Worm (Caenorhabditis elegans) whole organism, L1 larva: ENCODE data around the gene srg-69.
A peak's percentile ranks its signal among the peaks of the same experiment; 100 is the strongest.

Source experiments
- ama-1 ChIP-seq: fragments of 150-350 bp; optimal IDR thresholded peaks from 2 replicates; lab custom pipeline; 2014
- ceh-90 ChIP-seq: sonication (generic microtip); optimal IDR thresholded peaks from 2 replicates; lab custom pipeline; 2016; ENCODE audit warnings: missing genetic modification characterization, missing compliant biosample characterization
- dpl-1 ChIP-seq, 3 experiments: fragments of 150-350 bp in 2 of 3; sonication (generic microtip) in 1 of 3; optimal IDR thresholded peaks; 2 replicates each; lab custom pipeline; 2014 to 2017; ENCODE audit warnings: missing biosample characterization in 3 of 3, missing genetic modification characterization in 3 of 3, missing genetic modification reagents in 3 of 3
- fkh-10 ChIP-seq: sonication (generic microtip); optimal IDR thresholded peaks from 2 replicates; lab custom pipeline; 2017; ENCODE audit warnings: missing biosample characterization, missing genetic modification reagents, missing genetic modification characterization
- lin-13 ChIP-seq: fragments of 150-350 bp; optimal IDR thresholded peaks from 2 replicates; lab custom pipeline; 2014; ENCODE audit warnings: missing biosample characterization, missing genetic modification reagents, missing genetic modification characterization
- lin-14 ChIP-seq: fragments of 200-800 bp; sonication (Bioruptor generic); optimal IDR thresholded peaks from 2 replicates; lab custom pipeline; 2018; ENCODE audit warnings: mild to moderate bottlenecking, missing genetic modification characterization, moderate library complexity, missing compliant biosample characterization
- lin-39 ChIP-seq: fragments of 150-350 bp; optimal IDR thresholded peaks from 2 replicates; lab custom pipeline; 2014; ENCODE audit warnings: missing biosample characterization, missing genetic modification reagents, missing genetic modification characterization
- lir-3 ChIP-seq: sonication (generic microtip); optimal IDR thresholded peaks from 2 replicates; lab custom pipeline; 2016; ENCODE audit warnings: mild to moderate bottlenecking, missing genetic modification characterization, moderate library complexity, missing compliant biosample characterization; ENCODE audit not compliant: poor library complexity
- mdl-1 ChIP-seq, 2 experiments: fragments of 150-350 bp; optimal IDR thresholded peaks; 2 replicates each; lab custom pipeline; 2014 to 2017; ENCODE audit warnings: missing biosample characterization in 2 of 2, missing genetic modification characterization in 2 of 2, inconsistent platforms in 1 of 2
- nhr-12 ChIP-seq: sonication (generic microtip); optimal IDR thresholded peaks from 2 replicates; lab custom pipeline; 2017; ENCODE audit warnings: missing biosample characterization, missing genetic modification characterization
- nhr-76 ChIP-seq: sonication (generic microtip); optimal IDR thresholded peaks from 2 replicates; lab custom pipeline; 2017; ENCODE audit warnings: missing biosample characterization, missing genetic modification characterization
- snpc-4 ChIP-seq: fragments of 150-350 bp; optimal IDR thresholded peaks from 2 replicates; lab custom pipeline; 2014; ENCODE audit warnings: missing biosample characterization, missing genetic modification characterization
- tlp-1 ChIP-seq: fragments of 150-350 bp; optimal IDR thresholded peaks from 2 replicates; lab custom pipeline; 2014; ENCODE audit warnings: missing biosample characterization, missing genetic modification characterization
- unc-62 ChIP-seq: fragments of 150-350 bp; optimal IDR thresholded peaks from 2 replicates; lab custom pipeline; 2014; ENCODE audit warnings: missing biosample characterization, missing genetic modification reagents, missing genetic modification characterization

ce11 chrII:5399201-5399600 lies 43.7 kb downstream of the srg-69 start, which contains the start of gene mog-5:
- TF ChIP-seq ama-1: no peak
- no peak for TF ChIP-seq lir-3 (tag; lab: Kevin White, UChicago)
- TF ChIP-seq lin-13 (GFP tag; lab: Kevin White, UChicago): no peak
- TF ChIP-seq snpc-4 (tag; lab: Kevin White, UChicago): peak; percentile 7
- TF ChIP-seq lin-39: no peak
- TF ChIP-seq tlp-1 (tag; lab: Kevin White, UChicago): no peak
- no peak for TF ChIP-seq fkh-10 (GFP tag; lab: Kevin White, UChicago)
- TF ChIP-seq mdl-1 (tag; optimal IDR thresholded peaks at IDR 0.05; lab: Kevin White, UChicago): peak in 1 of 2 experiments; percentile 1
- peak; percentile 8 to 41 (median 20) for TF ChIP-seq dpl-1 (GFP tag; optimal IDR thresholded peaks at IDR 0.05; lab: Kevin White, UChicago)
- TF ChIP-seq unc-62 (GFP tag; lab: Kevin White, UChicago): no peak
- TF ChIP-seq nhr-76 (tag; lab: Kevin White, UChicago): no peak
- TF ChIP-seq nhr-12 (tag; lab: Kevin White, UChicago): no peak
- no peak for TF ChIP-seq ceh-90
- no peak for TF ChIP-seq lin-14 (GFP tag; lab: Kevin White, UChicago)
